Worm (Caenorhabditis elegans) whole organism, mixed stage, embryonic: ENCODE results near the gene M04D8.7.

Experiments used
- M03D4.4 ChIP-seq: sonication (generic microtip); optimal IDR thresholded peaks from 2 replicates; lab custom pipeline; 2017; ENCODE audit warnings: mild to moderate bottlenecking, missing genetic modification characterization, missing compliant biosample characterization
- bed-3 ChIP-seq: fragments of 200-800 bp; sonication (Bioruptor generic); optimal IDR thresholded peaks from 3 replicates; lab custom pipeline; 2018; ENCODE audit warnings: mild to moderate bottlenecking, missing genetic modification characterization, moderate library complexity, missing compliant biosample characterization
- blmp-1 ChIP-seq: fragments of 150-350 bp; optimal IDR thresholded peaks from 2 replicates; lab custom pipeline; 2014; ENCODE audit warnings: missing biosample characterization, missing genetic modification characterization
- ceh-39 ChIP-seq: fragments of 150-350 bp; optimal IDR thresholded peaks from 2 replicates; lab custom pipeline; 2014; ENCODE audit warnings: missing biosample characterization, missing genetic modification characterization
- ceh-43 ChIP-seq: fragments of 200-800 bp; sonication (Bioruptor generic); optimal IDR thresholded peaks from 2 replicates; lab custom pipeline; 2018; ENCODE audit warnings: mild to moderate bottlenecking, missing genetic modification characterization, moderate library complexity, missing compliant biosample characterization
- ceh-83 ChIP-seq: fragments of 200-800 bp; sonication (Bioruptor generic); optimal IDR thresholded peaks from 2 replicates; lab custom pipeline; 2018; ENCODE audit warnings: mild to moderate bottlenecking, missing genetic modification characterization, missing compliant biosample characterization
- ces-1 ChIP-seq: fragments of 150-350 bp; optimal IDR thresholded peaks from 2 replicates; lab custom pipeline; 2014; ENCODE audit warnings: missing biosample characterization, missing genetic modification reagents, missing genetic modification characterization
- cnd-1 ChIP-seq: fragments of 200-800 bp; sonication (Bioruptor generic); optimal IDR thresholded peaks from 2 replicates; lab custom pipeline; 2018; ENCODE audit warnings: mild to moderate bottlenecking, missing genetic modification characterization, missing compliant biosample characterization
- elt-1 ChIP-seq: sonication (generic microtip); optimal IDR thresholded peaks from 2 replicates; lab custom pipeline; 2017; ENCODE audit warnings: missing genetic modification characterization, mild to moderate bottlenecking, missing compliant biosample characterization, antibody characterized with exemption, moderate library complexity, borderline replicate concordance; ENCODE audit not compliant: insufficient read depth
- elt-3 ChIP-seq: fragments of 150-350 bp; optimal IDR thresholded peaks from 2 replicates; lab custom pipeline; 2014; ENCODE audit warnings: missing biosample characterization, missing genetic modification characterization
- flh-1 ChIP-seq: fragments of 200-800 bp; sonication (Bioruptor generic); optimal IDR thresholded peaks from 2 replicates; lab custom pipeline; 2018; ENCODE audit warnings: mild to moderate bottlenecking, missing genetic modification characterization, moderate library complexity, missing compliant biosample characterization
- ham-2 ChIP-seq: fragments of 200-800 bp; sonication (Bioruptor generic); optimal IDR thresholded peaks from 2 replicates; lab custom pipeline; 2018; ENCODE audit warnings: mild to moderate bottlenecking, missing genetic modification characterization, missing compliant biosample characterization
- hlh-1 ChIP-seq: fragments of 150-350 bp; optimal IDR thresholded peaks from 2 replicates; lab custom pipeline; 2014; ENCODE audit warnings: missing biosample characterization, missing genetic modification reagents, missing genetic modification characterization
- lin-13 ChIP-seq: fragments of 150-350 bp; optimal IDR thresholded peaks from 2 replicates; lab custom pipeline; 2014; ENCODE audit warnings: missing biosample characterization, missing genetic modification characterization
- lin-32 ChIP-seq: fragments of 200-800 bp; sonication (Bioruptor generic); optimal IDR thresholded peaks from 2 replicates; lab custom pipeline; 2018; ENCODE audit warnings: mild to moderate bottlenecking, missing genetic modification characterization, missing compliant biosample characterization
- lsy-2 ChIP-seq: fragments of 150-350 bp; optimal IDR thresholded peaks from 2 replicates; lab custom pipeline; 2014; ENCODE audit warnings: missing biosample characterization, missing genetic modification characterization
- mep-1 ChIP-seq: fragments of 150-350 bp; optimal IDR thresholded peaks from 2 replicates; lab custom pipeline; 2017; ENCODE audit warnings: missing biosample characterization, missing genetic modification reagents, missing genetic modification characterization, inconsistent platforms
- mls-2 ChIP-seq: sonication (generic microtip); optimal IDR thresholded peaks from 2 replicates; lab custom pipeline; 2016; ENCODE audit warnings: mild to moderate bottlenecking, missing genetic modification characterization, moderate library complexity, missing compliant biosample characterization
- nhr-12 ChIP-seq: fragments of 150-350 bp; optimal IDR thresholded peaks from 2 replicates; lab custom pipeline; 2014; ENCODE audit warnings: missing biosample characterization, missing genetic modification characterization
- nhr-2 ChIP-seq: fragments of 150-350 bp; optimal IDR thresholded peaks from 2 replicates; lab custom pipeline; 2014; ENCODE audit warnings: missing biosample characterization, missing genetic modification characterization
- nhr-28 ChIP-seq: fragments of 150-350 bp; optimal IDR thresholded peaks from 2 replicates; lab custom pipeline; 2014; ENCODE audit warnings: missing biosample characterization, missing genetic modification characterization
- nhr-76 ChIP-seq: sonication (generic microtip); optimal IDR thresholded peaks from 2 replicates; lab custom pipeline; 2017; ENCODE audit warnings: missing biosample characterization, missing genetic modification characterization
- sem-2 ChIP-seq: fragments of 200-800 bp; sonication (Bioruptor generic); optimal IDR thresholded peaks from 2 replicates; lab custom pipeline; 2018; ENCODE audit warnings: mild to moderate bottlenecking, missing genetic modification characterization, missing compliant biosample characterization
- snpc-4 ChIP-seq: fragments of 150-350 bp; optimal IDR thresholded peaks from 2 replicates; lab custom pipeline; 2014; ENCODE audit warnings: missing biosample characterization, missing genetic modification characterization
- sptf-1 ChIP-seq: sonication (generic microtip); optimal IDR thresholded peaks from 2 replicates; lab custom pipeline; 2017; ENCODE audit warnings: mild to moderate bottlenecking, missing genetic modification characterization, moderate library complexity, missing compliant biosample characterization
- unc-39 ChIP-seq: fragments of 150-350 bp; optimal IDR thresholded peaks from 2 replicates; lab custom pipeline; 2014; ENCODE audit warnings: missing biosample characterization, missing genetic modification characterization
- unc-62 ChIP-seq: fragments of 150-350 bp; optimal IDR thresholded peaks from 2 replicates; lab custom pipeline; 2014; ENCODE audit warnings: missing biosample characterization, missing genetic modification reagents, missing genetic modification characterization
- zip-8 ChIP-seq: fragments of 150-350 bp; optimal IDR thresholded peaks from 2 replicates; lab custom pipeline; 2014; ENCODE audit warnings: missing biosample characterization, missing genetic modification characterization
- ztf-11 ChIP-seq: fragments of 150-350 bp; optimal IDR thresholded peaks from 2 replicates; lab custom pipeline; 2014; ENCODE audit warnings: missing biosample characterization, missing genetic modification characterization

Gene M04D8.7

DNA sequence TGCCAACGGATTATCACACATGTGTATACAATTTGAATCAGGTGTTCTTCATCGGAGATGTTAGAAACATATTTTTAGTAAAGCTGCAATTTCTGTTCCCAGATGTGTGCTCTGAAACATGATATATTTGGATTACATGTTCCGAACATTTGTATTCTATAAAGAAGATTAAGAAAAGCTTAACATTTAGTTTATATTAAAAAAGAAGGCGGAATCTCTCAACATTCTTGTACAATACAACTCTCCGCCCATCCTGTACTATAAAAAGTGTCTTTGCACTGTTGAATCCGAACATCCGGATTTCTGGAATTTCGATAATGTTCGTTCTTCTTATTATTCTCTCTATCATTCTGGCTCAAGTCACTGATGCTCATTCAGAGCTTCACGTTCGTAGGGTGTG is 9.3 kb upstream of the M04D8.7 start, which contains the start of gene ins-23:
Gene ins-23 (plus strand): TSS at position 301 of the 400 bp plus-strand sequence.
- no peak for TF ChIP-seq M03D4.4 (tag; lab: Kevin White, UChicago)
- no peak for TF ChIP-seq sem-2 (GFP tag; lab: Kevin White, UChicago)
- TF ChIP-seq mls-2 (tag; lab: Kevin White, UChicago): no peak
- no peak for TF ChIP-seq nhr-28 (tag; lab: Kevin White, UChicago)
- TF ChIP-seq bed-3 (GFP tag; lab: Kevin White, UChicago): no peak
- TF ChIP-seq mep-1 (tag; lab: Kevin White, UChicago): no peak
- no peak for TF ChIP-seq blmp-1 (tag; lab: Kevin White, UChicago)
- TF ChIP-seq, all 35 proteins: peak for 0

ce11 chrIII:10030549-10030948 is 6.7 kb upstream of the M04D8.7 start, which contains the start of gene M04D8.4:
TSS of gene M04D8.4 (minus strand) at chrIII:10030649.
- TF ChIP-seq elt-3 (tag; lab: Kevin White, UChicago) (no peak), ceh-39 (tag; lab: Kevin White, UChicago) (no peak), sptf-1 (tag; lab: Kevin White, UChicago) (no peak), ceh-83 (GFP tag; lab: Kevin White, UChicago) (no peak), zip-8 (no peak), sem-2 (GFP tag; lab: Kevin White, UChicago) (no peak), nhr-12 (tag; lab: Kevin White, UChicago) (no peak), flh-1 (GFP tag; lab: Kevin White, UChicago) (no peak), lin-32 (no peak), mls-2 (tag; lab: Kevin White, UChicago) (no peak), lsy-2 (tag; lab: Kevin White, UChicago) (no peak), lin-13 (tag; lab: Kevin White, UChicago) (no peak), elt-1 (tag; lab: Kevin White, UChicago) (no peak), mep-1 (tag; lab: Kevin White, UChicago) (no peak), cnd-1 (tag; lab: Kevin White, UChicago) (no peak)

ce11 chrIII:10033213-10033612 is 4.0 kb upstream of the M04D8.7 start, which contains the start of gene M04D8.5:
TSS of gene M04D8.5 (minus strand) at chrIII:10033313.
- TF ChIP-seq nhr-28 (tag; lab: Kevin White, UChicago) (no peak), unc-39 (tag; lab: Kevin White, UChicago) (no peak), hlh-1 (no peak), flh-1 (GFP tag; lab: Kevin White, UChicago) (no peak), zip-8 (no peak), nhr-76 (no peak)

DNA sequence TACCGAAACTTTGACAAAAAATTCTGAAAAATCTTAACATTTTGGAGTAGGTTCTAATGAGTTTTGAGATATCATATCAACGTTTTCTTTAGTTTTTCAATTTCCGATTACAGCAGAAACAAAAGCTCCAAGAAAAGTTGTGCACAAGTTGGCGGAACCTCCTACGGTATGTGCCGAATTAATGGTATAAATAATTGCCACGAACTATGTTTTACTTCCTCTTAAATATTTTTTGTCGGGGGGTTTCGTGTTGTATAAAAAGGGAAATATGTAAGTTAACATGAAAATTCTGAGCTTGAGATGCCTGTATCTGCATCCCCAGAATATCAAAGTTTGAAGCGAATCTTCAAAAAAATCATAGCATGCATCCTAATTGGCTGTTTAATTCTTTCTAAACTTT is 3.4 kb upstream of the M04D8.7 start, which contains the start of gene M04D8.8:
Gene M04D8.8 (plus strand): TSS at position 301 of the 400 bp plus-strand sequence.
- TF ChIP-seq ham-2 (GFP tag; lab: Kevin White, UChicago) (no peak), flh-1 (GFP tag; lab: Kevin White, UChicago) (no peak), cnd-1 (tag; lab: Kevin White, UChicago) (no peak), nhr-2 (tag; lab: Kevin White, UChicago) (no peak)
- TF ChIP-seq, all 35 proteins: peak for 0

ce11 chrIII:10035783-10036182 is 1.5 kb upstream of the M04D8.7 start, which contains the start of gene xbx-3:
TSS of gene xbx-3 (plus strand) at chrIII:10035945.
- TF ChIP-seq hlh-1 (no peak), ztf-11 (tag; lab: Kevin White, UChicago) (no peak), nhr-2 (tag; lab: Kevin White, UChicago) (no peak)
- TF ChIP-seq, all 35 proteins: peak for 0

DNA sequence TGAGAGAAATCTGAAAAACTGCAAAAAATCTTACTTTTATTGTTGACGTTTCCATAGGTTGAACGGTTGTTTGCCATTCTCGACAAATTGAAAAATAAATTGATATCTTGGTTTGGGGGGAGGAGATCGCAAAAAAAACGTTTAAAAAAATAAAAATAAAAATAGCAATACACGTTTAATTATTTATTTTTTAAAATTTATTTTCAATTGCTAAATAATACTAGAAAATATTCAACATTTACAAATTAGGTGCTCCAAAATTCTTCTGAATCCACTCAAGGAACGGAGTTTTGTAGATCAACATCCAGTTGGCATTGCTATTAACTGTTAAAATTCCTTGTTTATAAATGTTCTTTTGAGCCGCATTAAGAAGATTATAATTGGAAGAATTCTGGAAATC is 2.8 kb downstream of the M04D8.7 start, which contains the start of gene T16G12.7:
Gene T16G12.7 (minus strand): TSS at position 101 of the 400 bp plus-strand sequence.
- TF ChIP-seq mls-2 (tag; lab: Kevin White, UChicago): no peak
- no peak for TF ChIP-seq snpc-4 (tag; lab: Kevin White, UChicago)
- no peak for TF ChIP-seq blmp-1 (tag; lab: Kevin White, UChicago)
- no peak for TF ChIP-seq nhr-76
- no peak for TF ChIP-seq nhr-12 (tag; lab: Kevin White, UChicago)
- TF ChIP-seq ceh-83 (GFP tag; lab: Kevin White, UChicago): no peak
- TF ChIP-seq ceh-43 (GFP tag; lab: Kevin White, UChicago): no peak
- no peak for TF ChIP-seq sptf-1 (tag; lab: Kevin White, UChicago)
- TF ChIP-seq unc-62: no peak
- no peak for TF ChIP-seq cnd-1 (tag; lab: Kevin White, UChicago)
- no peak for TF ChIP-seq mep-1 (tag; lab: Kevin White, UChicago)
- no peak for TF ChIP-seq elt-1 (tag; lab: Kevin White, UChicago)
- TF ChIP-seq sem-2 (GFP tag; lab: Kevin White, UChicago): no peak
- TF ChIP-seq ces-1 (GFP tag; lab: Kevin White, UChicago): no peak
